Fruit fly (Drosophila melanogaster): ENCODE data around the gene beg.

Gene beg

DNA sequence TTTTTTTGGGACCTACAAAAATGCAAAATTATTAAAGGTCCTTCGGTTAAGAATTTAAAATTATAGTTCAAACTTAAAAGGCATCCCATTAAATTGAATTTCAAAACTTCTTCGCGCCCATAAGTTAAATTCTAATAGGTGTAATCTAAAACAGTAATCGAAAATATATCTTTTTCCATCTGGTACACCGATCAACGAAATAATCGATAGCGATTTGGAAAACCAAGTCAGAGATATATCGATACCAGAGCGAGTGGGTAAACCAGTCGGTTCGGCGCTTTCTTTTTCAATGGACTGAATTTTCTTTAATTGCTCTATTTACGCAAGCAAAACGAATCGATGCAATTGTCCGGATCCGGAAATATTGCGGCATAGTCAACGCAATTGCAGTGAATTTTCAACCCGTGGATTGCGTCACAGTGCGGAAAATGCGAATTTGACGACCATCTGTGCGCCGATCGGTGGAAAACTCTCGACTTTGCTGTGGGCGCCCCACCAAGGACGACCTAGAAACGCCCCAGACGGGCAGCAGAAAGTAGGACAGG, 11.3 kb upstream of the beg start, which contains the start of gene Fit2 (continued):
- TF ChIP-seq unc-4 (GFP tag; IDR thresholded peaks at IDR 0.05; ENCODE audit: partially characterized antibody) (peak; percentile 93), zf30C (GFP tag; optimal IDR thresholded peaks at IDR 0.05) (no peak), CG12071 (GFP tag; optimal IDR thresholded peaks at IDR 0.05) (no peak), lov (optimal IDR thresholded peaks at IDR 0.05) (no peak), lov (GFP tag; IDR thresholded peaks at IDR 0.05) (no peak), crc (GFP tag; optimal IDR thresholded peaks at IDR 0.05) (no peak), CG3281 (GFP tag; optimal IDR thresholded peaks at IDR 0.05) (no peak), pzg (GFP tag; optimal IDR thresholded peaks at IDR 0.05) (peak; percentile 66), CG6791 (GFP tag; IDR thresholded peaks at IDR 0.05; ENCODE audit: partially characterized antibody) (peak; percentile 99), CG18599 (GFP tag; optimal IDR thresholded peaks at IDR 0.05) (no peak), croc (GFP tag; conservative IDR thresholded peaks at IDR 0.05) (no peak), CG11247 (GFP tag; IDR thresholded peaks at IDR 0.05) (no peak), CG2875 (GFP tag; optimal IDR thresholded peaks at IDR 0.05) (no peak), Antp (GFP tag; optimal IDR thresholded peaks at IDR 0.05) (no peak), eve (GFP tag; optimal IDR thresholded peaks at IDR 0.05) (no peak), nau (GFP tag; optimal IDR thresholded peaks at IDR 0.05) (no peak), ttk (GFP tag; IDR thresholded peaks at IDR 0.05) (no peak), CG4854 (GFP tag; optimal IDR thresholded peaks at IDR 0.05) (no peak), CG3065 (GFP tag; optimal IDR thresholded peaks at IDR 0.05) (no peak), CTCF (GFP tag; optimal IDR thresholded peaks at IDR 0.05) (peak; percentile 34), salm (tag; optimal IDR thresholded peaks at IDR 0.05) (no peak), Meics (GFP tag; optimal IDR thresholded peaks at IDR 0.05) (no peak), chif (GFP tag; optimal IDR thresholded peaks at IDR 0.05) (no peak), CG10209 (GFP tag; optimal IDR thresholded peaks at IDR 0.05) (no peak), Xbp1 (GFP tag; optimal IDR thresholded peaks at IDR 0.05) (no peak), CG17568 (GFP tag; optimal IDR thresholded peaks at IDR 0.05) (no peak), chinmo (GFP tag; IDR thresholded peaks at IDR 0.05; ENCODE audit: partially characterized antibody) (peak; percentile 99), gro (GFP tag; optimal IDR thresholded peaks at IDR 0.05) (no peak), cad (GFP tag; optimal IDR thresholded peaks at IDR 0.05) (no peak), CG15269 (tag; optimal IDR thresholded peaks at IDR 0.05) (no peak), mam (GFP tag; optimal IDR thresholded peaks at IDR 0.05) (no peak), HLH4C (GFP tag; IDR thresholded peaks at IDR 0.05; ENCODE audit: partially characterized antibody) (peak; percentile 100), Scr (GFP tag; IDR thresholded peaks at IDR 0.05; ENCODE audit: partially characterized antibody) (peak; percentile 94), CG2116 (GFP tag; optimal IDR thresholded peaks at IDR 0.05) (peak; percentile 91), CG18262 (tag; optimal IDR thresholded peaks at IDR 0.05) (no peak), prd (optimal IDR thresholded peaks at IDR 0.05) (no peak), prd (GFP tag; IDR thresholded peaks at IDR 0.05) (no peak), CG34376 (GFP tag; optimal IDR thresholded peaks at IDR 0.05) (no peak), CG6683 (GFP tag; optimal IDR thresholded peaks at IDR 0.05) (no peak), usp (GFP tag; optimal IDR thresholded peaks at IDR 0.05) (no peak), CG8924 (tag; optimal IDR thresholded peaks at IDR 0.05) (no peak), CG5245 (GFP tag; optimal IDR thresholded peaks at IDR 0.05) (no peak), ind (GFP tag; optimal IDR thresholded peaks at IDR 0.05) (no peak), CG12299 (tag; optimal IDR thresholded peaks at IDR 0.05) (no peak), Deaf1 (tag; optimal IDR thresholded peaks at IDR 0.05) (no peak), pb (GFP tag; optimal IDR thresholded peaks at IDR 0.05) (no peak), CG12155 (GFP tag; optimal IDR thresholded peaks at IDR 0.05) (no peak), CG8290 (GFP tag; optimal IDR thresholded peaks at IDR 0.05) (no peak), CG8290 (tag; optimal IDR thresholded peaks at IDR 0.05) (no peak), pfk (GFP tag; optimal IDR thresholded peaks at IDR 0.05) (no peak), Pdp1 (GFP tag; optimal IDR thresholded peaks at IDR 0.05) (no peak), CG13123 (GFP tag; optimal IDR thresholded peaks at IDR 0.05) (no peak)

Data from whole organism, embryonic.